Fruit fly (Drosophila melanogaster) ovary, adult (tissue): ENCODE measurements around the gene Rad17.

Experiments used
- CG17801 ChIP-seq: fragments of 200-800 bp; optimal IDR thresholded peaks from 2 replicates; lab custom pipeline; 2019; ENCODE audit warnings: missing biosample characterization, mild to moderate bottlenecking, missing genetic modification characterization, moderate library complexity; ENCODE audit not compliant: partially characterized antibody

The Rad17 gene

dm6 chr3R:14656760-14657604, 6.0 kb downstream of the Rad17 start, which contains the start of gene CG3505:
Gene CG3505, plus strand, starts transcription at chr3R:14657447.
- no peak for TF ChIP-seq CG17801 (GFP tag; lab: Kevin White, UChicago)

dm6 chr3R:14655912-14656700, 6.9 kb downstream of the Rad17 start:
- no peak for TF ChIP-seq CG17801 (GFP tag; lab: Kevin White, UChicago)

dm6 chr3R:14654976-14655896, 7.8 kb downstream of the Rad17 start:
- peak; percentile 89 for TF ChIP-seq CG17801 (GFP tag; lab: Kevin White, UChicago)

- TF ChIP-seq CG17801 (GFP tag; lab: Kevin White, UChicago) = no peak
These were observed 8.6 kb downstream of the Rad17 start for dm6 chr3R:14654231-14654975.

- no peak for TF ChIP-seq CG17801 (GFP tag; lab: Kevin White, UChicago)
These were observed 9.8 kb downstream of the Rad17 start for dm6 chr3R:14653039-14653852.

- TF ChIP-seq CG17801 (GFP tag; lab: Kevin White, UChicago) = no peak
These were observed 10.6 kb downstream of the Rad17 start for dm6 chr3R:14652301-14652880.

- TF ChIP-seq CG17801 (GFP tag; lab: Kevin White, UChicago) = no peak
These were observed 11.8 kb downstream of the Rad17 start for dm6 chr3R:14651076-14651662.

dm6 chr3R:14650367-14650766, 12.6 kb downstream of the Rad17 start:
- TF ChIP-seq CG17801 (GFP tag; lab: Kevin White, UChicago) = no peak

- peak; percentile 86 for TF ChIP-seq CG17801 (GFP tag; lab: Kevin White, UChicago)
These were observed 13.4 kb downstream of the Rad17 start for dm6 chr3R:14649307-14650239.

dm6 chr3R:14642463-14642862, 20.5 kb downstream of the Rad17 start, which contains the start of gene CG7886:
Gene CG7886, minus strand, starts transcription at chr3R:14642563.
- no peak for TF ChIP-seq CG17801 (GFP tag; lab: Kevin White, UChicago)

- no peak for TF ChIP-seq CG17801 (GFP tag; lab: Kevin White, UChicago)
These were observed 31.1 kb downstream of the Rad17 start for dm6 chr3R:14631911-14632310.
